Worm (Caenorhabditis elegans) whole organism, young adult: ENCODE measurements around the gene sre-28.

ENCODE experiments used
- B0019.2 ChIP-seq: fragments of 200-800 bp; sonication (Bioruptor generic); conservative IDR thresholded peaks from 2 replicates; pipeline ENCODE4 v1.3.6; 2022; ENCODE audit warnings: missing genetic modification reagents, missing genetic modification characterization, missing compliant biosample characterization
- C06A6.2 ChIP-seq: fragments of 200-800 bp; sonication (Bioruptor generic); conservative IDR thresholded peaks from 2 replicates; pipeline ENCODE4 v1.3.6; 2022; ENCODE audit warnings: missing genetic modification characterization, missing compliant biosample characterization
- F10E7.11 ChIP-seq: sonication (generic microtip); optimal IDR thresholded peaks from 2 replicates; lab custom pipeline; 2017; ENCODE audit warnings: mild to moderate bottlenecking, missing genetic modification characterization, moderate library complexity, missing compliant biosample characterization
- F23B12.7 ChIP-seq: sonication (generic microtip); optimal IDR thresholded peaks from 2 replicates; lab custom pipeline; 2017; ENCODE audit warnings: missing genetic modification characterization, mild to moderate bottlenecking, missing compliant biosample characterization, antibody characterized with exemption, moderate library complexity; ENCODE audit not compliant: insufficient read depth
- F33H1.4 ChIP-seq: fragments of 200-800 bp; sonication (Bioruptor generic); IDR thresholded peaks from 2 replicates; pipeline ENCODE4 v1.3.6; 2022; ENCODE audit warnings: missing genetic modification reagents, missing genetic modification characterization, missing compliant biosample characterization
- F49E8.2 ChIP-seq: sonication (generic microtip); optimal IDR thresholded peaks from 3 replicates; lab custom pipeline; 2017; ENCODE audit warnings: missing genetic modification characterization, mild to moderate bottlenecking, missing compliant biosample characterization, antibody characterized with exemption, moderate library complexity; ENCODE audit not compliant: insufficient read depth
- F52B5.7 ChIP-seq: sonication (generic microtip); optimal IDR thresholded peaks from 2 replicates; lab custom pipeline; 2016; ENCODE audit warnings: mild to moderate bottlenecking, missing genetic modification characterization, missing compliant biosample characterization
- K12H6.12 ChIP-seq: fragments of 200-800 bp; sonication (Bioruptor generic); optimal IDR thresholded peaks from 2 replicates; lab custom pipeline; 2018; ENCODE audit warnings: mild to moderate bottlenecking, missing genetic modification characterization, missing compliant biosample characterization
- T07F8.4 ChIP-seq: sonication (generic microtip); optimal IDR thresholded peaks from 2 replicates; lab custom pipeline; 2016; ENCODE audit warnings: mild to moderate bottlenecking, missing genetic modification characterization, moderate library complexity, missing compliant biosample characterization
- T26A5.8 ChIP-seq: sonication (generic microtip); optimal IDR thresholded peaks from 2 replicates; lab custom pipeline; 2016; ENCODE audit warnings: missing genetic modification characterization, missing compliant biosample characterization
- Y56A3A.18 ChIP-seq: fragments of 200-800 bp; sonication (Bioruptor generic); IDR thresholded peaks from 2 replicates; pipeline ENCODE4 v1.3.6; 2022; ENCODE audit warnings: missing genetic modification reagents, missing genetic modification characterization, missing compliant biosample characterization
- Y79H2A.3 ChIP-seq: fragments of 200-800 bp; sonication (Bioruptor generic); conservative IDR thresholded peaks from 2 replicates; pipeline ENCODE4 v1.3.6; 2022; ENCODE audit warnings: missing genetic modification reagents, missing genetic modification characterization, missing compliant biosample characterization
- ama-1 ChIP-seq, 3 experiments: fragments of 150-350 bp in 1 of 3; sonication (generic microtip) in 2 of 3; optimal IDR thresholded peaks; 2 replicates each; lab custom pipeline; 2014 to 2018; ENCODE audit warnings: missing biosample characterization in 2 of 3, missing genetic modification characterization in 2 of 3, missing genetic modification reagents in 2 of 3
- aptf-2 ChIP-seq: fragments of 200-800 bp; sonication (Bioruptor generic); conservative IDR thresholded peaks from 2 replicates; pipeline ENCODE4 v1.3.6; 2022; ENCODE audit warnings: missing genetic modification reagents, missing genetic modification characterization, missing compliant biosample characterization
- aptf-3 ChIP-seq: fragments of 200-800 bp; sonication (Bioruptor generic); IDR thresholded peaks from 2 replicates; pipeline ENCODE4 v1.3.6; 2022; ENCODE audit warnings: missing genetic modification characterization, missing compliant biosample characterization
- attf-5 ChIP-seq: fragments of 200-800 bp; sonication (Bioruptor generic); optimal IDR thresholded peaks from 2 replicates; lab custom pipeline; 2018; ENCODE audit warnings: mild to moderate bottlenecking, missing genetic modification characterization, missing compliant biosample characterization
- ceh-58 ChIP-seq: fragments of 200-800 bp; sonication (Bioruptor generic); IDR thresholded peaks from 2 replicates; pipeline ENCODE4 v1.3.6; 2022; ENCODE audit warnings: missing genetic modification characterization, missing compliant biosample characterization
- ceh-79 ChIP-seq: sonication (generic microtip); optimal IDR thresholded peaks from 2 replicates; lab custom pipeline; 2017; ENCODE audit warnings: mild to moderate bottlenecking, missing genetic modification characterization, missing compliant biosample characterization
- dpff-1 ChIP-seq: sonication (generic microtip); optimal IDR thresholded peaks from 2 replicates; lab custom pipeline; 2017; ENCODE audit warnings: mild to moderate bottlenecking, missing genetic modification characterization, missing compliant biosample characterization
- dpl-1 ChIP-seq: fragments of 150-350 bp; optimal IDR thresholded peaks from 2 replicates; lab custom pipeline; 2014; ENCODE audit warnings: missing biosample characterization, missing genetic modification reagents, missing genetic modification characterization
- egl-18 ChIP-seq: fragments of 200-800 bp; sonication (Bioruptor generic); IDR thresholded peaks from 2 replicates; pipeline ENCODE4 v1.3.6; 2022; ENCODE audit warnings: missing genetic modification reagents, missing genetic modification characterization, missing compliant biosample characterization
- egl-44 ChIP-seq: fragments of 200-800 bp; sonication (Bioruptor generic); IDR thresholded peaks from 2 replicates; pipeline ENCODE4 v1.3.6; 2022; ENCODE audit warnings: missing genetic modification reagents, missing genetic modification characterization, missing compliant biosample characterization
- ekl-4 ChIP-seq: fragments of 200-800 bp; sonication (Bioruptor generic); IDR thresholded peaks from 2 replicates; pipeline ENCODE4 v1.3.6; 2022; ENCODE audit warnings: missing genetic modification reagents, missing genetic modification characterization, missing compliant biosample characterization
- fkh-3 ChIP-seq: sonication (generic microtip); optimal IDR thresholded peaks from 2 replicates; lab custom pipeline; 2016; ENCODE audit warnings: mild to moderate bottlenecking, missing genetic modification characterization, missing compliant biosample characterization
- hlh-12 ChIP-seq: sonication (generic microtip); optimal IDR thresholded peaks from 2 replicates; lab custom pipeline; 2016; ENCODE audit warnings: missing genetic modification characterization, missing compliant biosample characterization
- hlh-26 ChIP-seq: fragments of 200-800 bp; sonication (Bioruptor generic); conservative IDR thresholded peaks from 2 replicates; pipeline ENCODE4 v1.3.6; 2022; ENCODE audit warnings: missing genetic modification reagents, missing genetic modification characterization, missing compliant biosample characterization
- lag-1 ChIP-seq: fragments of 200-800 bp; sonication (Bioruptor generic); IDR thresholded peaks from 2 replicates; pipeline ENCODE4 v1.3.6; 2022; ENCODE audit warnings: missing genetic modification reagents, missing genetic modification characterization, missing compliant biosample characterization
- lir-1 ChIP-seq: fragments of 200-800 bp; sonication (Bioruptor generic); conservative IDR thresholded peaks from 2 replicates; pipeline ENCODE4 v1.3.6; 2022; ENCODE audit warnings: missing genetic modification reagents, missing genetic modification characterization, missing compliant biosample characterization
- lsy-27 ChIP-seq: sonication (generic microtip); optimal IDR thresholded peaks from 2 replicates; lab custom pipeline; 2017; ENCODE audit warnings: missing genetic modification characterization, mild to moderate bottlenecking, missing compliant biosample characterization, antibody characterized with exemption, missing genotype, borderline replicate concordance; ENCODE audit not compliant: insufficient read depth
- madf-6 ChIP-seq: fragments of 200-800 bp; sonication (Bioruptor generic); IDR thresholded peaks from 2 replicates; pipeline ENCODE4 v1.3.6; 2022; ENCODE audit warnings: missing genetic modification reagents, missing genetic modification characterization, missing compliant biosample characterization
- madf-8 ChIP-seq: fragments of 200-800 bp; sonication (Bioruptor generic); conservative IDR thresholded peaks from 2 replicates; pipeline ENCODE4 v1.3.6; 2022; ENCODE audit warnings: missing genetic modification reagents, missing genetic modification characterization, missing compliant biosample characterization
- mcd-1 ChIP-seq: fragments of 200-800 bp; sonication (Bioruptor generic); IDR thresholded peaks from 2 replicates; pipeline ENCODE4 v1.3.6; 2022; ENCODE audit warnings: missing genetic modification reagents, missing genetic modification characterization, missing compliant biosample characterization
- mes-4 ChIP-seq: sonication (generic microtip); optimal IDR thresholded peaks from 2 replicates; lab custom pipeline; 2016; ENCODE audit warnings: missing genotype, missing genetic modification characterization, missing compliant biosample characterization
- nhr-120 ChIP-seq: fragments of 200-800 bp; sonication (Bioruptor generic); IDR thresholded peaks from 2 replicates; pipeline ENCODE4 v1.3.6; 2022; ENCODE audit warnings: missing genetic modification characterization, missing compliant biosample characterization
- nhr-80 ChIP-seq: sonication (generic microtip); optimal IDR thresholded peaks from 2 replicates; lab custom pipeline; 2016; ENCODE audit warnings: missing genetic modification characterization, missing compliant biosample characterization
- pbrm-1 ChIP-seq: fragments of 200-800 bp; sonication (Bioruptor generic); IDR thresholded peaks from 2 replicates; pipeline ENCODE4 v1.3.6; 2022; ENCODE audit warnings: missing genetic modification reagents, missing genetic modification characterization, missing compliant biosample characterization
- rec-8 ChIP-seq, 2 experiments: sonication (generic microtip); optimal IDR thresholded peaks; 2 replicates each; lab custom pipeline; 2016; ENCODE audit warnings: mild to moderate bottlenecking in 2 of 2, missing genetic modification characterization in 2 of 2, missing genetic modification reagents in 2 of 2, missing genotype in 2 of 2, missing biosample characterization in 1 of 2, missing compliant biosample characterization in 1 of 2, moderate library complexity in 1 of 2
- rpc-1 ChIP-seq, 2 experiments: fragments of 150-350 bp in 1 of 2; sonication (generic microtip) in 1 of 2; optimal IDR thresholded peaks; 2 replicates each; lab custom pipeline; 2014 to 2018; ENCODE audit warnings: missing biosample characterization in 1 of 2, missing genetic modification characterization in 1 of 2, missing genetic modification reagents in 1 of 2, missing genotype in 1 of 2
- sea-2 ChIP-seq: fragments of 200-800 bp; sonication (Bioruptor generic); IDR thresholded peaks from 2 replicates; pipeline ENCODE4 v1.3.6; 2022; ENCODE audit warnings: missing genetic modification characterization, missing compliant biosample characterization
- snpc-1.1 ChIP-seq: sonication (generic microtip); optimal IDR thresholded peaks from 2 replicates; lab custom pipeline; 2017; ENCODE audit warnings: missing genetic modification characterization, mild to moderate bottlenecking, missing compliant biosample characterization, antibody characterized with exemption, moderate library complexity, missing genotype, missing genetic modification reagents; ENCODE audit not compliant: insufficient read depth
- sptf-2 ChIP-seq: fragments of 200-800 bp; sonication (Bioruptor generic); optimal IDR thresholded peaks from 2 replicates; lab custom pipeline; 2018; ENCODE audit warnings: mild to moderate bottlenecking, missing genetic modification characterization, missing compliant biosample characterization
- tbx-9 ChIP-seq: sonication (generic microtip); optimal IDR thresholded peaks from 2 replicates; lab custom pipeline; 2016; ENCODE audit warnings: borderline replicate concordance, missing genetic modification characterization, inconsistent platforms, missing compliant biosample characterization
- unc-130 ChIP-seq: sonication (generic microtip); optimal IDR thresholded peaks from 2 replicates; lab custom pipeline; 2016; ENCODE audit warnings: missing genetic modification reagents, missing genetic modification characterization, missing compliant biosample characterization
- ztf-22 ChIP-seq: fragments of 200-800 bp; sonication (Bioruptor generic); optimal IDR thresholded peaks from 2 replicates; lab custom pipeline; 2018; ENCODE audit warnings: mild to moderate bottlenecking, missing genetic modification characterization, moderate library complexity, missing compliant biosample characterization
- ztf-25 ChIP-seq: fragments of 200-800 bp; sonication (Bioruptor generic); IDR thresholded peaks from 2 replicates; pipeline ENCODE4 v1.3.6; 2022; ENCODE audit warnings: missing genetic modification reagents, missing genetic modification characterization, missing compliant biosample characterization
- ztf-28 ChIP-seq: fragments of 200-800 bp; sonication (Bioruptor generic); IDR thresholded peaks from 2 replicates; pipeline ENCODE4 v1.3.6; 2022; ENCODE audit warnings: missing genetic modification reagents, missing genetic modification characterization, missing compliant biosample characterization
- ztf-3 ChIP-seq: fragments of 200-800 bp; sonication (Bioruptor generic); optimal IDR thresholded peaks from 2 replicates; lab custom pipeline; 2018; ENCODE audit warnings: mild to moderate bottlenecking, missing genetic modification characterization, missing compliant biosample characterization

Gene sre-28

ce11 chrV:9970119-9970518 is 25.9 kb downstream of the sre-28 start:
- TF ChIP-seq aptf-2 (GFP tag; lab: Robert Waterston, UW): 0 out of 2 replicates have a peak, but pooled peaks have one; percentile 44
- TF ChIP-seq ekl-4 (GFP tag; lab: Robert Waterston, UW): peak; percentile 82
- peak; percentile 42; the same call in 1 of the 2 replicates for TF ChIP-seq lir-1 (GFP tag; lab: Robert Waterston, UW)
- peak; percentile 81 for TF ChIP-seq T26A5.8 (tag; lab: Kevin White, UChicago)
- no peak for TF ChIP-seq ama-1 (optimal IDR thresholded peaks at IDR 0.05; lab: Kevin White, UChicago)
- TF ChIP-seq ama-1 (GFP tag; optimal IDR thresholded peaks at IDR 0.05; lab: Kevin White, UChicago): peak; percentile 85 to 94
- peak; percentile 65 for TF ChIP-seq snpc-1.1
- peak; percentile 92 for TF ChIP-seq ztf-28
- TF ChIP-seq hlh-26 (GFP tag; lab: Robert Waterston, UW): 0 out of 2 replicates have a peak, but pooled peaks have one; percentile 27
- 0 out of 2 replicates have a peak, but pooled peaks have one; percentile 64 for TF ChIP-seq aptf-3 (GFP tag; lab: Robert Waterston, UW)
- peak; percentile 74; the same call in 1 of the 2 replicates for TF ChIP-seq sea-2 (GFP tag; lab: Robert Waterston, UW)
- TF ChIP-seq lag-1 (GFP tag; lab: Robert Waterston, UW): no peak
- peak; percentile 96 for TF ChIP-seq nhr-120
- TF ChIP-seq madf-8 (GFP tag; lab: Robert Waterston, UW): 0 out of 2 replicates have a peak, but pooled peaks have one; percentile 16
- TF ChIP-seq B0019.2 (GFP tag; lab: Robert Waterston, UW): no peak
- TF ChIP-seq fkh-3 (tag; lab: Kevin White, UChicago): peak; percentile 94
- no peak for TF ChIP-seq lsy-27 (tag; lab: Kevin White, UChicago)
- TF ChIP-seq sptf-2 (GFP tag; lab: Kevin White, UChicago): peak; percentile 97
- peak; percentile 56 for TF ChIP-seq nhr-80
- TF ChIP-seq egl-18 (GFP tag; lab: Robert Waterston, UW): 0 out of 2 replicates have a peak, but pooled peaks have one; percentile 60
- TF ChIP-seq unc-130: peak; percentile 76
- peak; percentile 93 for TF ChIP-seq Y56A3A.18 (GFP tag; lab: Robert Waterston, UW)
- TF ChIP-seq ceh-58 (GFP tag; lab: Robert Waterston, UW): peak; percentile 95; the same call in 1 of the 2 replicates
- peak; percentile 95 for TF ChIP-seq ztf-25 (GFP tag; lab: Robert Waterston, UW)
- TF ChIP-seq Y79H2A.3 (GFP tag; lab: Robert Waterston, UW): no peak
- TF ChIP-seq rec-8 (tag; optimal IDR thresholded peaks at IDR 0.05; lab: Kevin White, UChicago): peak; percentile 88 to 96
- 0 out of 2 replicates have a peak, but pooled peaks have one; percentile 33 for TF ChIP-seq F33H1.4
- peak; percentile 42 for TF ChIP-seq dpff-1 (tag; lab: Kevin White, UChicago)
- TF ChIP-seq hlh-12 (tag; lab: Kevin White, UChicago): peak; percentile 74
- peak; percentile 91 for TF ChIP-seq F52B5.7
- peak; percentile 61 for TF ChIP-seq C06A6.2 (GFP tag; lab: Robert Waterston, UW)
- TF ChIP-seq rpc-1 (optimal IDR thresholded peaks at IDR 0.05; lab: Kevin White, UChicago): peak; percentile 99
- TF ChIP-seq rpc-1 (tag; optimal IDR thresholded peaks at IDR 0.05; lab: Kevin White, UChicago): peak; percentile 99
- TF ChIP-seq madf-6 (GFP tag; lab: Robert Waterston, UW): peak; percentile 71
- peak; percentile 94 for TF ChIP-seq T07F8.4
- TF ChIP-seq ztf-22 (GFP tag; lab: Kevin White, UChicago): peak; percentile 75
- no peak for TF ChIP-seq dpl-1 (GFP tag; lab: Kevin White, UChicago)
- peak; percentile 70 for TF ChIP-seq tbx-9 (tag; lab: Kevin White, UChicago)
- TF ChIP-seq pbrm-1 (GFP tag; lab: Robert Waterston, UW): peak; percentile 59; the same call in 1 of the 2 replicates
- TF ChIP-seq mes-4 (tag; lab: Kevin White, UChicago): peak; percentile 92
- peak; percentile 94 for TF ChIP-seq ceh-79 (tag; lab: Kevin White, UChicago)
- peak; percentile 81 for TF ChIP-seq mcd-1 (GFP tag; lab: Robert Waterston, UW)
- peak; percentile 92 for TF ChIP-seq egl-44 (GFP tag; lab: Robert Waterston, UW)
- TF ChIP-seq F10E7.11 (tag; lab: Kevin White, UChicago): peak; percentile 84
- TF ChIP-seq ztf-3 (GFP tag; lab: Kevin White, UChicago): peak; percentile 35
- TF ChIP-seq F23B12.7 (tag; lab: Kevin White, UChicago): peak; percentile 94
- peak; percentile 71 for TF ChIP-seq F49E8.2 (tag; lab: Kevin White, UChicago)
- peak; percentile 80 for TF ChIP-seq K12H6.12
- peak; percentile 85 for TF ChIP-seq attf-5 (GFP tag; lab: Kevin White, UChicago)
